Worm (Caenorhabditis elegans) whole organism, L2 larva: ENCODE results near the gene T01C3.2.

Source experiments
- C34F6.9 ChIP-seq: fragments of 150-350 bp; optimal IDR thresholded peaks from 2 replicates; lab custom pipeline; 2014; ENCODE audit warnings: missing biosample characterization, missing genetic modification characterization
- F13H6.1 ChIP-seq: sonication (generic microtip); optimal IDR thresholded peaks from 2 replicates; lab custom pipeline; 2016; ENCODE audit warnings: missing genetic modification characterization, missing compliant biosample characterization
- Y55F3AM.14 ChIP-seq: fragments of 200-800 bp; sonication (Bioruptor generic); optimal IDR thresholded peaks from 2 replicates; lab custom pipeline; 2018; ENCODE audit warnings: mild to moderate bottlenecking, missing genetic modification characterization, missing compliant biosample characterization
- ZK546.5 ChIP-seq: sonication (generic microtip); optimal IDR thresholded peaks from 2 replicates; lab custom pipeline; 2017; ENCODE audit warnings: missing biosample characterization, missing genetic modification characterization
- aly-2 ChIP-seq: fragments of 150-350 bp; optimal IDR thresholded peaks from 2 replicates; lab custom pipeline; 2014; ENCODE audit warnings: missing biosample characterization, missing genetic modification characterization
- blmp-1 ChIP-seq: sonication (generic microtip); optimal IDR thresholded peaks from 2 replicates; lab custom pipeline; 2017; ENCODE audit warnings: missing genetic modification characterization, mild to moderate bottlenecking, missing compliant biosample characterization, antibody characterized with exemption, moderate library complexity; ENCODE audit not compliant: insufficient read depth
- ceh-16 ChIP-seq: fragments of 150-350 bp; optimal IDR thresholded peaks from 2 replicates; lab custom pipeline; 2014; ENCODE audit warnings: missing biosample characterization, missing genetic modification characterization
- ceh-82 ChIP-seq: fragments of 150-350 bp; optimal IDR thresholded peaks from 2 replicates; lab custom pipeline; 2014; ENCODE audit warnings: missing biosample characterization, missing genetic modification characterization
- crh-2 ChIP-seq: sonication (generic microtip); optimal IDR thresholded peaks from 2 replicates; lab custom pipeline; 2017; ENCODE audit warnings: missing biosample characterization, missing genetic modification characterization
- egl-27 ChIP-seq: sonication (generic microtip); optimal IDR thresholded peaks from 3 replicates; lab custom pipeline; 2017; ENCODE audit warnings: missing biosample characterization, missing genetic modification reagents, missing genetic modification characterization
- elt-1 ChIP-seq: fragments of 150-350 bp; optimal IDR thresholded peaks from 2 replicates; lab custom pipeline; 2014; ENCODE audit warnings: missing biosample characterization, missing genetic modification characterization
- elt-3 ChIP-seq: sonication (generic microtip); optimal IDR thresholded peaks from 2 replicates; lab custom pipeline; 2017; ENCODE audit warnings: missing biosample characterization, missing genetic modification characterization
- fos-1 ChIP-seq: fragments of 150-350 bp; optimal IDR thresholded peaks from 2 replicates; lab custom pipeline; 2014; ENCODE audit warnings: missing biosample characterization, missing genetic modification characterization
- gmeb-1 ChIP-seq: fragments of 150-350 bp; optimal IDR thresholded peaks from 2 replicates; lab custom pipeline; 2014; ENCODE audit warnings: missing biosample characterization, missing genetic modification characterization
- lin-11 ChIP-seq: fragments of 150-350 bp; sonication (generic microtip); optimal IDR thresholded peaks from 2 replicates; lab custom pipeline; 2014; ENCODE audit warnings: missing biosample characterization, missing genetic modification characterization, inconsistent platforms, mixed read lengths
- lin-13 ChIP-seq: fragments of 150-350 bp; optimal IDR thresholded peaks from 2 replicates; lab custom pipeline; 2014; ENCODE audit warnings: missing biosample characterization, missing genetic modification reagents, missing genetic modification characterization
- lin-39 ChIP-seq: fragments of 150-350 bp; optimal IDR thresholded peaks from 2 replicates; lab custom pipeline; 2014; ENCODE audit warnings: missing biosample characterization, missing genetic modification reagents, missing genetic modification characterization
- lsy-2 ChIP-seq, 2 experiments: fragments of 150-350 bp in 1 of 2; sonication (generic microtip) in 1 of 2; optimal IDR thresholded peaks; 2 replicates each; lab custom pipeline; 2014 to 2017; ENCODE audit warnings: missing biosample characterization in 2 of 2, missing genetic modification characterization in 2 of 2
- mab-5 ChIP-seq: fragments of 150-350 bp; optimal IDR thresholded peaks from 2 replicates; lab custom pipeline; 2014; ENCODE audit warnings: missing biosample characterization, missing genetic modification characterization
- mdl-1 ChIP-seq, 2 experiments: fragments of 150-350 bp in 1 of 2; sonication (generic microtip) in 1 of 2; optimal IDR thresholded peaks; 2 replicates each; lab custom pipeline; 2017; ENCODE audit warnings: missing biosample characterization in 2 of 2, missing genetic modification characterization in 2 of 2
- nhr-10 ChIP-seq: sonication (generic microtip); optimal IDR thresholded peaks from 2 replicates; lab custom pipeline; 2017; ENCODE audit warnings: missing biosample characterization, missing genetic modification characterization
- nhr-129 ChIP-seq: fragments of 150-350 bp; optimal IDR thresholded peaks from 2 replicates; lab custom pipeline; 2014; ENCODE audit warnings: missing biosample characterization, missing genetic modification characterization
- nhr-21 ChIP-seq: fragments of 150-350 bp; optimal IDR thresholded peaks from 2 replicates; lab custom pipeline; 2014; ENCODE audit warnings: missing biosample characterization, missing genetic modification characterization
- nhr-23 ChIP-seq: fragments of 150-350 bp; optimal IDR thresholded peaks from 2 replicates; lab custom pipeline; 2014; ENCODE audit warnings: missing biosample characterization, missing genetic modification reagents, missing genetic modification characterization
- nhr-237 ChIP-seq: fragments of 150-350 bp; optimal IDR thresholded peaks from 2 replicates; lab custom pipeline; 2014; ENCODE audit warnings: missing biosample characterization, missing genetic modification characterization
- nhr-25 ChIP-seq: fragments of 150-350 bp; sonication (generic microtip); optimal IDR thresholded peaks from 3 replicates; lab custom pipeline; 2014; ENCODE audit warnings: missing biosample characterization, missing genetic modification characterization
- nhr-6 ChIP-seq: fragments of 150-350 bp; optimal IDR thresholded peaks from 2 replicates; lab custom pipeline; 2014; ENCODE audit warnings: missing biosample characterization, missing genetic modification characterization
- nhr-77 ChIP-seq: fragments of 150-350 bp; optimal IDR thresholded peaks from 2 replicates; lab custom pipeline; 2014; ENCODE audit warnings: missing biosample characterization, missing genetic modification characterization
- peb-1 ChIP-seq: fragments of 150-350 bp; optimal IDR thresholded peaks from 2 replicates; lab custom pipeline; 2014; ENCODE audit warnings: missing biosample characterization, missing genetic modification characterization
- skn-1 ChIP-seq: sonication (generic microtip); optimal IDR thresholded peaks from 2 replicates; lab custom pipeline; 2017; ENCODE audit warnings: missing biosample characterization, missing genetic modification characterization
- sma-9 ChIP-seq, 2 experiments: fragments of 150-350 bp in 1 of 2; sonication (generic microtip) in 1 of 2; optimal IDR thresholded peaks; 2 replicates each; lab custom pipeline; 2014 to 2016; ENCODE audit warnings: missing genetic modification characterization in 2 of 2, mild to moderate bottlenecking in 1 of 2, missing biosample characterization in 1 of 2, missing compliant biosample characterization in 1 of 2, missing genetic modification reagents in 1 of 2, moderate library complexity in 1 of 2
- snpc-4 ChIP-seq: fragments of 150-350 bp; optimal IDR thresholded peaks from 2 replicates; lab custom pipeline; 2014; ENCODE audit warnings: missing biosample characterization, missing genetic modification characterization
- unc-39 ChIP-seq: fragments of 150-350 bp; optimal IDR thresholded peaks from 2 replicates; lab custom pipeline; 2014; ENCODE audit warnings: missing biosample characterization, missing genetic modification characterization
- zag-1 ChIP-seq: fragments of 150-350 bp; optimal IDR thresholded peaks from 2 replicates; lab custom pipeline; 2014; ENCODE audit warnings: missing biosample characterization, missing genetic modification characterization
- ztf-1 ChIP-seq: fragments of 200-800 bp; sonication (Bioruptor generic); conservative IDR thresholded peaks from 2 replicates; pipeline ENCODE4 v1.3.6; 2022; ENCODE audit warnings: missing genetic modification characterization, missing compliant biosample characterization
- ztf-4 ChIP-seq: fragments of 150-350 bp; optimal IDR thresholded peaks from 2 replicates; lab custom pipeline; 2014; ENCODE audit warnings: missing biosample characterization, missing genetic modification characterization

T01C3.2 gene

ce11 chrV:14979937-14980336 lies 11.0 kb upstream of the T01C3.2 start, which contains the start of gene xbx-1:
TSS of gene xbx-1 (plus strand) at chrV:14980237.
- TF ChIP-seq Y55F3AM.14, result no peak
- no peak for TF ChIP-seq gmeb-1 (tag; lab: Kevin White, UChicago)
- TF ChIP-seq snpc-4 (tag; lab: Kevin White, UChicago), result no peak
- no peak for TF ChIP-seq blmp-1
- no peak for TF ChIP-seq nhr-77 (tag; lab: Kevin White, UChicago)
- TF ChIP-seq peb-1, result no peak
- TF ChIP-seq aly-2, result no peak
- TF ChIP-seq sma-9 (GFP tag; optimal IDR thresholded peaks at IDR 0.05; lab: Kevin White, UChicago), result no peak
- TF ChIP-seq sma-9 (tag; optimal IDR thresholded peaks at IDR 0.05; lab: Kevin White, UChicago), result no peak
- no peak for TF ChIP-seq lin-11 (tag; lab: Kevin White, UChicago)
- no peak for TF ChIP-seq crh-2 (tag; lab: Kevin White, UChicago)
- no peak for TF ChIP-seq ceh-16 (tag; lab: Kevin White, UChicago)
- no peak for TF ChIP-seq nhr-23 (tag; lab: Kevin White, UChicago)
- no peak for TF ChIP-seq skn-1 (tag; lab: Kevin White, UChicago)

DNA sequence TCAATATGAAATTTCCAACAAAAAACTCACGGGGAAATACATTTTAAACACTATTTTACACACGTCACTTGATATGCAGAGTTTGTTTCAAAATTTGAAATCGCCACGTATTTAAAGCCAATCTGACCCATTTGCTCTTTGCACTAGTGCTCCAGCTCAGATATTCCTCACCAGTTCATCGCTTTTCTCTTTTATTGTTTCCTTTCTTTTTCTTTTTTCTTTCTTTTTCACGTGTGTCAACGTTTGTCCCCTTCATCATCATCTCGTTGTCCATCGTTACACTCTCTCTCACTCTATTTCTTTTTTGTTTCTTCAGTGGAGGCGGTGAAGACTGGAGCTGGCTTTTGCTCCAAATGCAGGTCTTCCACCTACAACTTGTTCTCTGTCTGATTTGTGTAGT lies 6.4 kb upstream of the T01C3.2 start, which contains the start of gene F02D8.4:
Gene F02D8.4, plus strand, starts transcription at position 301 of the 400 bp plus-strand sequence.
- TF ChIP-seq C34F6.9 (tag; lab: Kevin White, UChicago), result peak; percentile 4
- TF ChIP-seq F13H6.1 (tag; lab: Kevin White, UChicago), result no peak

ce11 chrV:14991489-14991888 lies 521 bp downstream of the T01C3.2 start:
- TF ChIP-seq nhr-10 (tag; lab: Kevin White, UChicago) (no peak), gmeb-1 (tag; lab: Kevin White, UChicago) (no peak), ztf-4 (no peak), nhr-237 (no peak), lin-13 (no peak), nhr-21 (tag; lab: Kevin White, UChicago) (no peak), mdl-1 (tag; optimal IDR thresholded peaks at IDR 0.05; lab: Kevin White, UChicago) (no peak), nhr-6 (tag; lab: Kevin White, UChicago) (no peak), ZK546.5 (no peak), lin-39 (tag; lab: Kevin White, UChicago) (no peak), egl-27 (tag; lab: Kevin White, UChicago) (no peak)

DNA sequence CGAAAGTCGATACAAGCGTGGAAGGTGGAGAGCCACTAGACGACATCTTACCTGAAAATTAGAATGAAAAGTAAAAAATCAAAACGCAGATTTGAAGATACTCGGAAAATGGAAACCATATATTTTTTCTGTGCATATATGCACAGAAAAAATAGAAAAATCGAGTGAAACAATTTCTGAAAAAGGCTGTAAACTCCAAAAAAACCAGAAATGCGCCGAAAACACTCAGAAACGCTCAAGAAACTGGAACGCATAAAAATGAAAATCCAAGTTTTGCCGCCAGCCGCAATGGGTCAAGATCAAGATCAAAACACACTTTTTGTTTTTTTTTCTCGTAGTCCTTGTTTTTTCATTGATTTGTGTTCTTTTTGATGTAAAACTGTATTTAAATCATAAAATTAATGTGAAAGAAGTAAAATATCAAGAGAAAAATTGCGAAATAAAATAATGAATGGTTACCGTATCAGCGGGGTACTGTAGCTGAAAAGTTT lies 1.7 kb downstream of the T01C3.2 start, which contains the start of gene T01C3.3:
Gene T01C3.3, minus strand, starts transcription at position 51 of the 491 bp plus-strand sequence.
- TF ChIP-seq C34F6.9 (tag; lab: Kevin White, UChicago), result no peak
- TF ChIP-seq mdl-1 (tag; optimal IDR thresholded peaks at IDR 0.05; lab: Kevin White, UChicago), result no peak
- no peak for TF ChIP-seq unc-39 (tag; lab: Kevin White, UChicago)
- no peak for TF ChIP-seq skn-1 (tag; lab: Kevin White, UChicago)
- TF ChIP-seq fos-1 (tag; lab: Kevin White, UChicago), result no peak
- no peak for TF ChIP-seq F13H6.1 (tag; lab: Kevin White, UChicago)
- no peak for TF ChIP-seq Y55F3AM.14
- no peak for TF ChIP-seq elt-3 (tag; lab: Kevin White, UChicago)
- TF ChIP-seq mab-5, result no peak
- TF ChIP-seq crh-2 (tag; lab: Kevin White, UChicago), result no peak
- TF ChIP-seq lsy-2 (tag; optimal IDR thresholded peaks at IDR 0.05; lab: Kevin White, UChicago), result no peak
- no peak for TF ChIP-seq blmp-1

DNA sequence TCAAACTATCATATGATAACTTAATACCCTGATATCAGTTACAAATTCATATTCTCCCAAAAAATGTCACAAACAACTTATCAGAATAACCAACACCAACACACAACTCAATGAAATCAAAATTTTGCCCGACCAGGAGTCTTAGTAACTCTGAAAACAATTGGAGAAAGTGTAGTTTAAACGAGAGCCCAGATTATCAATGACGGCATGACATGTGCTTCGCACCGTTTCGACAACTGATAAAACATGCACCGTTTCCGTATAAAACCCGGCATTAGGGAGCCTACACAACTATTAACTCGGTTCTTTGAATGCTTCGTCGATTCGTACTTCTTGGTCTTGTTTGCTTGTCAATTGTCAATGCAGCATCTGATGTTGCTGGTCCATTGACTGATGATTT lies 2.7 kb downstream of the T01C3.2 start, which contains the start of gene fil-1:
Gene fil-1, plus strand, starts transcription at position 219 of the 400 bp plus-strand sequence.
- no peak for TF ChIP-seq elt-1
- no peak for TF ChIP-seq F13H6.1 (tag; lab: Kevin White, UChicago)
- no peak for TF ChIP-seq nhr-129 (tag; lab: Kevin White, UChicago)
- TF ChIP-seq lin-13, result no peak
- TF ChIP-seq C34F6.9 (tag; lab: Kevin White, UChicago), result no peak
- TF ChIP-seq nhr-10 (tag; lab: Kevin White, UChicago), result no peak
- TF ChIP-seq fos-1 (tag; lab: Kevin White, UChicago), result peak; percentile 40
- no peak for TF ChIP-seq crh-2 (tag; lab: Kevin White, UChicago)
- no peak for TF ChIP-seq ceh-82 (tag; lab: Kevin White, UChicago)
- no peak for TF ChIP-seq gmeb-1 (tag; lab: Kevin White, UChicago)
- TF ChIP-seq sma-9 (GFP tag; optimal IDR thresholded peaks at IDR 0.05; lab: Kevin White, UChicago), result peak; percentile 60
- TF ChIP-seq sma-9 (tag; optimal IDR thresholded peaks at IDR 0.05; lab: Kevin White, UChicago), result no peak
- TF ChIP-seq zag-1, result no peak
- no peak for TF ChIP-seq egl-27 (tag; lab: Kevin White, UChicago)
- TF ChIP-seq nhr-25, result no peak
- no peak for TF ChIP-seq lin-39 (tag; lab: Kevin White, UChicago)
- TF ChIP-seq ceh-16 (tag; lab: Kevin White, UChicago), result no peak
- no peak for TF ChIP-seq nhr-21 (tag; lab: Kevin White, UChicago)
- no peak for TF ChIP-seq ztf-1 (GFP tag; lab: Robert Waterston, UW)
- TF ChIP-seq, all 48 proteins: peak for 2
